Worm (Caenorhabditis elegans) whole organism, early embryonic: Measurements from ENCODE around the gene col-144.

Experiments
- B0310.2 ChIP-seq: sonication (generic microtip); optimal IDR thresholded peaks from 2 replicates; lab custom pipeline; 2016; ENCODE audit warnings: mild to moderate bottlenecking, missing genetic modification characterization, missing compliant biosample characterization
- F13C5.2 ChIP-seq: sonication (generic microtip); optimal IDR thresholded peaks from 2 replicates; lab custom pipeline; 2017; ENCODE audit warnings: mild to moderate bottlenecking, missing genetic modification characterization, inconsistent platforms, missing compliant biosample characterization
- aly-1 ChIP-seq: sonication (generic microtip); optimal IDR thresholded peaks from 2 replicates; lab custom pipeline; 2016; ENCODE audit warnings: missing genetic modification characterization, missing compliant biosample characterization
- ama-1 ChIP-seq: fragments of 150-350 bp; optimal IDR thresholded peaks from 2 replicates; lab custom pipeline; 2014
- ceh-13 ChIP-seq: fragments of 200-800 bp; sonication (Bioruptor generic); optimal IDR thresholded peaks from 2 replicates; lab custom pipeline; 2018; ENCODE audit warnings: mild to moderate bottlenecking, missing genetic modification characterization, missing compliant biosample characterization
- ceh-36 ChIP-seq: sonication (generic microtip); optimal IDR thresholded peaks from 2 replicates; lab custom pipeline; 2016; ENCODE audit warnings: missing genetic modification characterization, inconsistent platforms, missing compliant biosample characterization
- ets-7 ChIP-seq: sonication (generic microtip); optimal IDR thresholded peaks from 2 replicates; lab custom pipeline; 2016; ENCODE audit warnings: missing genotype, missing genetic modification characterization, missing compliant biosample characterization
- flt-1 ChIP-seq: fragments of 200-800 bp; sonication (Bioruptor generic); IDR thresholded peaks from 2 replicates; pipeline ENCODE4 v1.3.6; 2022; ENCODE audit warnings: missing genetic modification characterization, missing compliant biosample characterization
- hmbx-1 ChIP-seq: sonication (generic microtip); optimal IDR thresholded peaks from 2 replicates; lab custom pipeline; 2016; ENCODE audit warnings: mild to moderate bottlenecking, missing genetic modification characterization, missing compliant biosample characterization
- hmg-4 ChIP-seq: fragments of 200-800 bp; sonication (Bioruptor generic); optimal IDR thresholded peaks from 2 replicates; lab custom pipeline; 2018; ENCODE audit warnings: mild to moderate bottlenecking, missing genetic modification characterization, missing compliant biosample characterization
- hnd-1 ChIP-seq: sonication (generic microtip); optimal IDR thresholded peaks from 2 replicates; lab custom pipeline; 2016; ENCODE audit warnings: missing genetic modification characterization, missing compliant biosample characterization
- pes-1 ChIP-seq: fragments of 200-800 bp; sonication (Bioruptor generic); IDR thresholded peaks from 2 replicates; pipeline ENCODE4 v1.3.6; 2022; ENCODE audit warnings: missing genetic modification reagents, missing genetic modification characterization, missing compliant biosample characterization
- scrt-1 ChIP-seq: fragments of 200-800 bp; sonication (Bioruptor generic); IDR thresholded peaks from 2 replicates; pipeline ENCODE4 v1.3.6; 2022; ENCODE audit warnings: missing genetic modification characterization, missing compliant biosample characterization
- sea-1 ChIP-seq: fragments of 200-800 bp; sonication (Bioruptor generic); conservative IDR thresholded peaks from 2 replicates; pipeline ENCODE4 v1.3.6; 2022; ENCODE audit warnings: missing genetic modification characterization, missing compliant biosample characterization
- tbx-11 ChIP-seq: fragments of 200-800 bp; sonication (Bioruptor generic); IDR thresholded peaks from 2 replicates; pipeline ENCODE4 v1.3.6; 2022; ENCODE audit warnings: missing genetic modification characterization, missing compliant biosample characterization
- tbx-37 ChIP-seq: fragments of 200-800 bp; sonication (Bioruptor generic); conservative IDR thresholded peaks from 2 replicates; pipeline ENCODE4 v1.3.6; 2022; ENCODE audit warnings: missing genetic modification reagents, missing genetic modification characterization, missing compliant biosample characterization
- tra-4 ChIP-seq: sonication (generic microtip); optimal IDR thresholded peaks from 2 replicates; lab custom pipeline; 2017; ENCODE audit warnings: missing genetic modification characterization, missing compliant biosample characterization

col-144 gene

ce11 chrV:9168089-9168488 lies 7.6 kb upstream of the col-144 start, which contains the start of gene B0222.11:
TSS of gene B0222.11 (minus strand) at chrV:9168189.
- TF ChIP-seq hmbx-1 (tag; lab: Kevin White, UChicago) = no peak
- TF ChIP-seq hmg-4 (GFP tag; lab: Kevin White, UChicago) = no peak
- no peak for TF ChIP-seq ceh-36 (tag; lab: Kevin White, UChicago)
- no peak for TF ChIP-seq F13C5.2
- TF ChIP-seq sea-1 (GFP tag; lab: Robert Waterston, UW) = no peak
- no peak for TF ChIP-seq ceh-13 (GFP tag; lab: Kevin White, UChicago)
- TF ChIP-seq ets-7 (tag; lab: Kevin White, UChicago) = no peak
- no peak for TF ChIP-seq B0310.2 (tag; lab: Kevin White, UChicago)
- no peak for TF ChIP-seq tbx-11
- no peak for TF ChIP-seq tbx-37 (GFP tag; lab: Robert Waterston, UW)
- no peak for TF ChIP-seq tra-4
- TF ChIP-seq scrt-1 = no peak
- no peak for TF ChIP-seq hnd-1
- TF ChIP-seq aly-1 = no peak
- no peak for TF ChIP-seq pes-1 (GFP tag; lab: Robert Waterston, UW)
- TF ChIP-seq ama-1 (lab: Kevin White, UChicago) = no peak
- no peak for TF ChIP-seq flt-1

- no peak for TF ChIP-seq tra-4
Observed at ce11 chrV:9166306-9166705, 5.9 kb upstream of the col-144 start.

- no peak for TF ChIP-seq flt-1
- no peak for TF ChIP-seq ceh-36 (tag; lab: Kevin White, UChicago)
- TF ChIP-seq aly-1 = no peak
- no peak for TF ChIP-seq hmg-4 (GFP tag; lab: Kevin White, UChicago)
- no peak for TF ChIP-seq hnd-1
- no peak for TF ChIP-seq B0310.2 (tag; lab: Kevin White, UChicago)
- TF ChIP-seq ama-1 (lab: Kevin White, UChicago) = no peak
- no peak for TF ChIP-seq scrt-1
- TF ChIP-seq tra-4 = no peak
- TF ChIP-seq ceh-13 (GFP tag; lab: Kevin White, UChicago) = no peak
Observed at ce11 chrV:9165073-9165699, 4.7 kb upstream of the col-144 start, which contains the start of gene col-10. TSS of gene col-10 (minus strand) at chrV:9165307.

ce11 chrV:9163897-9164296 lies 3.5 kb upstream of the col-144 start:
- no peak for TF ChIP-seq hmbx-1 (tag; lab: Kevin White, UChicago)
- no peak for TF ChIP-seq hmg-4 (GFP tag; lab: Kevin White, UChicago)
- no peak for TF ChIP-seq tbx-37 (GFP tag; lab: Robert Waterston, UW)
- TF ChIP-seq ceh-36 (tag; lab: Kevin White, UChicago) = no peak
- TF ChIP-seq B0310.2 (tag; lab: Kevin White, UChicago) = no peak

DNA sequence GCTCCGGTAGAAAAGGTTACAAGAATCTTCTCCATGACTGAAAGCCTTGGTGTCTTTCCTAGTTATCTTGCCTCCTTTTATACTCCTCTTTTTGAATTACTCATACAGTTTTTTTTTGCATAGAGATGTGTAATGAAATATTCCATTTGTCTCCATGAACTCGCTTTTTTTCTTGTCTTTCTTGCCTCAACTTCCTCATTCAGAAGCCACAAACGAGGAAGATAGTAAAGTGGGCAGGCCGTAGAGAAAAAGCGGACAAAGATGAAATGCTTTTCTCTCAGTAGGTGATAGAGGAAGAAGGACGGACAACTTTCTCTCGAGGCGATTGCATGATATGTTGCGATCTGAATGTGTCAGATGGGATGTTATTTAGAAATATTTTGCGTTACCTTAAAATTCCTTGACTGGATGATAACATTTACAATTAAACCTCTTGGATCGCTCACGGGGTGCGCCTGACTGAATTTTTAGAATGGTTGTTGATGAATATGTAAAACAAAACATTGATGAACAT lies 2.6 kb upstream of the col-144 start, which contains the start of gene col-145:
Gene col-145 (minus strand): TSS at position 51 of the 514 bp plus-strand sequence.
- no peak for TF ChIP-seq pes-1 (GFP tag; lab: Robert Waterston, UW)
- TF ChIP-seq ceh-36 (tag; lab: Kevin White, UChicago) = no peak
- TF ChIP-seq hmbx-1 (tag; lab: Kevin White, UChicago) = no peak
- TF ChIP-seq B0310.2 (tag; lab: Kevin White, UChicago) = no peak
- no peak for TF ChIP-seq hnd-1
- TF ChIP-seq hmg-4 (GFP tag; lab: Kevin White, UChicago) = no peak

ce11 chrV:9162118-9162729 lies 1.8 kb upstream of the col-144 start:
- TF ChIP-seq hmg-4 (GFP tag; lab: Kevin White, UChicago) (no peak), ama-1 (lab: Kevin White, UChicago) (no peak), F13C5.2 (no peak), hmbx-1 (tag; lab: Kevin White, UChicago) (no peak), ets-7 (tag; lab: Kevin White, UChicago) (no peak), tbx-37 (GFP tag; lab: Robert Waterston, UW) (no peak), tbx-11 (no peak), ceh-36 (tag; lab: Kevin White, UChicago) (no peak)

DNA sequence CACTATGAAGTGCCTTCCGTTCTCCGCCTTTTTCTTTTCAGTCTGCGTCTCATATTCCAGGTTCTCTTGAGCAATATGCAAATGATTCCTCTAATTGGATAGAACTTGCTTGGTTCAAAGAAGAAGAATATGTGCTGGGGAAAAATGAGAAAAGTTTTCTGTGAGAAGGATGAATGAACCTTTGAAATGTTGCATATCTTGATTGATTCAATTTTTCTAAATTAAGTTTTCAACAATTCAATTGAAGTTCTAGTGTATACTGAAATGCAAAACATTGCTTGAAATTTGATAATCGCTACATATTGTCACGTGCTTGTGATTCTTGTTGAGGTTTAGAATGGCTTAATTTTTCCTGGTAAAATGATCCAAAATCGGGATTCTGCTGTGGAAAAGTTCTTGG lies 2.8 kb downstream of the col-144 start:
- TF ChIP-seq aly-1 (no peak), ceh-13 (GFP tag; lab: Kevin White, UChicago) (no peak), hmbx-1 (tag; lab: Kevin White, UChicago) (no peak), F13C5.2 (no peak), sea-1 (GFP tag; lab: Robert Waterston, UW) (no peak), pes-1 (GFP tag; lab: Robert Waterston, UW) (no peak), hmg-4 (GFP tag; lab: Kevin White, UChicago) (no peak), B0310.2 (tag; lab: Kevin White, UChicago) (no peak), tbx-11 (no peak), tra-4 (no peak), tbx-37 (GFP tag; lab: Robert Waterston, UW) (no peak), ceh-36 (tag; lab: Kevin White, UChicago) (no peak), ets-7 (tag; lab: Kevin White, UChicago) (no peak), ama-1 (lab: Kevin White, UChicago) (no peak), flt-1 (no peak), hnd-1 (no peak), scrt-1 (no peak)

ce11 chrV:9156679-9157078 lies 3.8 kb downstream of the col-144 start, which contains the start of gene B0222.15:
TSS of gene B0222.15 (minus strand) at chrV:9156779.
- TF ChIP-seq flt-1 = no peak
- no peak for TF ChIP-seq tra-4
- TF ChIP-seq F13C5.2 = no peak
- TF ChIP-seq ama-1 (lab: Kevin White, UChicago) = no peak
- TF ChIP-seq hmbx-1 (tag; lab: Kevin White, UChicago) = no peak
- TF ChIP-seq ets-7 (tag; lab: Kevin White, UChicago) = no peak
- TF ChIP-seq pes-1 (GFP tag; lab: Robert Waterston, UW) = no peak
